Fruit fly (Drosophila melanogaster) whole organism, embryonic: ENCODE results near the gene Pop5.

Experiments used
- CG11247 ChIP-seq: fragments of 200-800 bp; sonication (Bioruptor generic); IDR thresholded peaks from 2 replicates; pipeline ENCODE4 v1.3.6; 2022; ENCODE audit warnings: missing biosample characterization, missing genetic modification characterization
- CG12299 ChIP-seq: fragments of 200-800 bp; sonication (Bioruptor generic); optimal IDR thresholded peaks from 2 replicates; lab custom pipeline; 2018; ENCODE audit warnings: missing biosample characterization, mild to moderate bottlenecking, missing genetic modification characterization
- CG15696 ChIP-seq: fragments of 200-800 bp; sonication (Bioruptor generic); optimal IDR thresholded peaks from 2 replicates; lab custom pipeline; 2019; ENCODE audit warnings: missing biosample characterization, mild to moderate bottlenecking, missing genetic modification characterization, moderate library complexity
- CG16813 ChIP-seq: fragments of 200-800 bp; sonication (Bioruptor generic); IDR thresholded peaks from 3 replicates; pipeline ENCODE4 v1.3.6; 2022; ENCODE audit warnings: missing biosample characterization, missing genetic modification characterization; ENCODE audit not compliant: partially characterized antibody
- CG2129 ChIP-seq: fragments of 200-800 bp; sonication (Bioruptor generic); IDR thresholded peaks from 2 replicates; pipeline ENCODE4 v1.3.6; 2022; ENCODE audit warnings: missing biosample characterization, missing genetic modification characterization; ENCODE audit not compliant: partially characterized antibody
- CG3065 ChIP-seq: fragments of 200-800 bp; sonication (Bioruptor generic); optimal IDR thresholded peaks from 2 replicates; lab custom pipeline; 2016; ENCODE audit warnings: missing biosample characterization, missing genetic modification characterization
- CG32772 ChIP-seq: fragments of 200-800 bp; sonication (Bioruptor generic); IDR thresholded peaks from 2 replicates; pipeline ENCODE4 v1.3.6; 2022; ENCODE audit warnings: missing biosample characterization, missing genetic modification characterization
- CG3847 ChIP-seq: fragments of 200-800 bp; sonication (Bioruptor generic); IDR thresholded peaks from 2 replicates; pipeline ENCODE4 v1.3.6; 2022; ENCODE audit warnings: missing biosample characterization, missing genetic modification characterization
- CG4282 ChIP-seq: fragments of 200-800 bp; sonication (Bioruptor generic); optimal IDR thresholded peaks from 2 replicates; lab custom pipeline; 2016; ENCODE audit warnings: missing biosample characterization, missing genetic modification characterization
- CG4404 ChIP-seq: fragments of 200-800 bp; sonication (Bioruptor generic); IDR thresholded peaks from 2 replicates; pipeline ENCODE4 v1.3.6; 2022; ENCODE audit warnings: missing biosample characterization, missing genetic modification characterization
- CG5180 ChIP-seq: fragments of 200-800 bp; sonication (Bioruptor generic); optimal IDR thresholded peaks from 3 replicates; lab custom pipeline; 2017; ENCODE audit warnings: missing biosample characterization, missing genetic modification characterization, mild to moderate bottlenecking, moderate library complexity, missing genetic modification reagents
- CG6683 ChIP-seq: fragments of 200-800 bp; sonication (Bioruptor generic); optimal IDR thresholded peaks from 2 replicates; lab custom pipeline; 2017; ENCODE audit warnings: missing biosample characterization, mild to moderate bottlenecking, missing genetic modification characterization, missing genetic modification reagents
- CG7372 ChIP-seq: fragments of 200-800 bp; sonication (Bioruptor generic); IDR thresholded peaks from 2 replicates; pipeline ENCODE4 v1.3.6; 2022; ENCODE audit warnings: missing biosample characterization, missing genetic modification characterization
- CG8290 ChIP-seq, 3 experiments: fragments of 200-800 bp; sonication (Bioruptor generic); optimal IDR thresholded peaks; 2 replicates each; lab custom pipeline; 2016 to 2019; ENCODE audit warnings: missing biosample characterization in 3 of 3, missing genetic modification characterization in 3 of 3, mild to moderate bottlenecking in 2 of 3, moderate library complexity in 1 of 3
- CG8478 ChIP-seq: fragments of >200 bp; optimal IDR thresholded peaks from 2 replicates; lab custom pipeline; 2018
- CG8924 ChIP-seq: fragments of 200-800 bp; optimal IDR thresholded peaks from 3 replicates; lab custom pipeline; 2019; ENCODE audit warnings: missing biosample characterization, mild to moderate bottlenecking, missing genetic modification characterization, moderate library complexity
- CoRest ChIP-seq: fragments of 200-800 bp; sonication (Bioruptor generic); optimal IDR thresholded peaks from 3 replicates; lab custom pipeline; 2018; ENCODE audit warnings: missing biosample characterization, mild to moderate bottlenecking, missing genetic modification characterization, moderate library complexity
- Dref ChIP-seq: fragments of 200-800 bp; sonication (Bioruptor generic); IDR thresholded peaks from 2 replicates; pipeline ENCODE4 v1.3.6; 2022; ENCODE audit warnings: missing biosample characterization, missing genetic modification characterization
- E2f2 ChIP-seq: fragments of 200-800 bp; sonication (Bioruptor generic); IDR thresholded peaks from 2 replicates; pipeline ENCODE4 v1.3.6; 2022; ENCODE audit warnings: missing biosample characterization, missing genetic modification characterization
- Elba2 ChIP-seq: fragments of 200-800 bp; sonication (Bioruptor generic); optimal IDR thresholded peaks from 3 replicates; lab custom pipeline; 2016; ENCODE audit warnings: missing biosample characterization, missing genetic modification characterization
- HLH3B ChIP-seq: fragments of 200-800 bp; sonication (Bioruptor generic); IDR thresholded peaks from 2 replicates; pipeline ENCODE4 v1.3.6; 2022; ENCODE audit warnings: missing biosample characterization, missing genetic modification characterization
- Hey ChIP-seq: fragments of 200-800 bp; sonication (Bioruptor generic); optimal IDR thresholded peaks from 3 replicates; lab custom pipeline; 2018; ENCODE audit warnings: missing biosample characterization, mild to moderate bottlenecking, missing genetic modification characterization
- HmgZ ChIP-seq: fragments of 200-800 bp; sonication (Bioruptor generic); optimal IDR thresholded peaks from 2 replicates; lab custom pipeline; 2018; ENCODE audit warnings: missing biosample characterization, mild to moderate bottlenecking, missing genetic modification characterization
- Lhr ChIP-seq: fragments of 200-800 bp; sonication (Bioruptor generic); optimal IDR thresholded peaks from 3 replicates; lab custom pipeline; 2017; ENCODE audit warnings: mild to moderate bottlenecking, missing biosample characterization, missing genetic modification reagents, missing genetic modification characterization
- MTF-1 ChIP-seq: fragments of 200-800 bp; sonication (Bioruptor generic); optimal IDR thresholded peaks from 2 replicates; lab custom pipeline; 2018; ENCODE audit warnings: missing biosample characterization, mild to moderate bottlenecking, missing genetic modification characterization, borderline replicate concordance
- Myb ChIP-seq: fragments of 200-800 bp; sonication (Bioruptor generic); optimal IDR thresholded peaks from 2 replicates; lab custom pipeline; 2016; ENCODE audit warnings: missing biosample characterization, missing genetic modification characterization
- NFAT ChIP-seq: fragments of 200-800 bp; sonication (Bioruptor generic); IDR thresholded peaks from 2 replicates; pipeline ENCODE4 v1.3.6; 2022; ENCODE audit warnings: missing biosample characterization, missing genetic modification characterization
- Spps ChIP-seq: fragments of 200-800 bp; sonication (Bioruptor generic); optimal IDR thresholded peaks from 2 replicates; lab custom pipeline; 2018; ENCODE audit warnings: missing biosample characterization, mild to moderate bottlenecking, missing genetic modification characterization
- ab ChIP-seq: fragments of 200-800 bp; sonication (Bioruptor generic); optimal IDR thresholded peaks from 2 replicates; lab custom pipeline; 2016; ENCODE audit warnings: missing biosample characterization, missing genetic modification characterization
- amos ChIP-seq: fragments of 200-800 bp; sonication (Bioruptor generic); IDR thresholded peaks from 2 replicates; pipeline ENCODE4 v1.3.6; 2022; ENCODE audit warnings: missing biosample characterization, missing genetic modification characterization; ENCODE audit not compliant: partially characterized antibody
- bab2 ChIP-seq: fragments of 200-800 bp; sonication (Bioruptor generic); optimal IDR thresholded peaks from 2 replicates; lab custom pipeline; 2016; ENCODE audit warnings: missing biosample characterization, missing genetic modification characterization
- bbx ChIP-seq: fragments of 200-800 bp; sonication (Bioruptor generic); IDR thresholded peaks from 2 replicates; pipeline ENCODE4 v1.3.6; 2022; ENCODE audit warnings: missing biosample characterization, missing genetic modification characterization; ENCODE audit not compliant: partially characterized antibody
- btn ChIP-seq: fragments of 200-800 bp; sonication (Bioruptor generic); optimal IDR thresholded peaks from 2 replicates; lab custom pipeline; 2016; ENCODE audit warnings: missing biosample characterization, missing genetic modification characterization
- cad ChIP-seq: fragments of >200 bp; optimal IDR thresholded peaks from 2 replicates; lab custom pipeline; 2017; ENCODE audit warnings: missing biosample characterization, missing genetic modification characterization
- cas ChIP-seq: fragments of 200-800 bp; sonication (Bioruptor generic); IDR thresholded peaks from 2 replicates; pipeline ENCODE4 v1.3.6; 2022; ENCODE audit warnings: missing biosample characterization, missing genetic modification characterization
- chn ChIP-seq: fragments of 200-800 bp; sonication (Bioruptor generic); optimal IDR thresholded peaks from 2 replicates; lab custom pipeline; 2016; ENCODE audit warnings: missing biosample characterization, missing genetic modification characterization
- croc ChIP-seq: fragments of 200-800 bp; sonication (Bioruptor generic); conservative IDR thresholded peaks from 3 replicates; pipeline ENCODE4 v1.3.6; 2022; ENCODE audit warnings: missing biosample characterization, missing genetic modification characterization
- crp ChIP-seq, 2 experiments: fragments of 200-800 bp; sonication (Bioruptor generic); optimal IDR thresholded peaks; 2 replicates in 1 of 2; 3 replicates in 1 of 2; lab custom pipeline; 2017; ENCODE audit warnings: missing biosample characterization in 2 of 2, missing genetic modification characterization in 2 of 2, mild to moderate bottlenecking in 1 of 2, moderate library complexity in 1 of 2
- eyg ChIP-seq: fragments of 200-800 bp; sonication (Bioruptor generic); optimal IDR thresholded peaks from 3 replicates; lab custom pipeline; 2016; ENCODE audit warnings: missing biosample characterization, missing genetic modification characterization
- ftz-f1 ChIP-seq: fragments of 200-800 bp; sonication (Bioruptor generic); optimal IDR thresholded peaks from 2 replicates; lab custom pipeline; 2016; ENCODE audit warnings: missing biosample characterization, missing genetic modification characterization
- grau ChIP-seq: fragments of 200-800 bp; optimal IDR thresholded peaks from 3 replicates; lab custom pipeline; 2019; ENCODE audit warnings: missing biosample characterization, mild to moderate bottlenecking, missing genetic modification characterization, moderate library complexity
- grn ChIP-seq: fragments of 200-800 bp; sonication (Bioruptor generic); optimal IDR thresholded peaks from 3 replicates; lab custom pipeline; 2017; ENCODE audit warnings: missing biosample characterization, missing genetic modification characterization
- gsb-n ChIP-seq: fragments of 200-800 bp; sonication (Bioruptor generic); optimal IDR thresholded peaks from 3 replicates; lab custom pipeline; 2018; ENCODE audit warnings: missing biosample characterization, mild to moderate bottlenecking, missing genetic modification characterization
- maf-S ChIP-seq: fragments of 200-800 bp; sonication (Bioruptor generic); optimal IDR thresholded peaks from 2 replicates; lab custom pipeline; 2016; ENCODE audit warnings: missing biosample characterization, missing genetic modification characterization
- nau ChIP-seq: fragments of 200-800 bp; sonication (Bioruptor generic); optimal IDR thresholded peaks from 3 replicates; lab custom pipeline; 2017; ENCODE audit warnings: missing biosample characterization, mild to moderate bottlenecking, missing genetic modification characterization, missing genetic modification reagents
- pb ChIP-seq: fragments of 200-800 bp; sonication (Bioruptor generic); optimal IDR thresholded peaks from 3 replicates; lab custom pipeline; 2016; ENCODE audit warnings: missing biosample characterization, missing genetic modification characterization
- pum ChIP-seq: fragments of 200-800 bp; sonication (Bioruptor generic); optimal IDR thresholded peaks from 2 replicates; lab custom pipeline; 2016; ENCODE audit warnings: missing biosample characterization, missing genetic modification characterization
- ro ChIP-seq: fragments of 200-800 bp; sonication (Bioruptor generic); IDR thresholded peaks from 2 replicates; pipeline ENCODE4 v1.3.6; 2022; ENCODE audit warnings: missing biosample characterization, missing genetic modification characterization
- shn ChIP-seq: fragments of 200-800 bp; sonication (Bioruptor generic); optimal IDR thresholded peaks from 3 replicates; lab custom pipeline; 2016; ENCODE audit warnings: missing biosample characterization, missing genetic modification characterization
- slbo ChIP-seq: fragments of 200-800 bp; sonication (Bioruptor generic); IDR thresholded peaks from 2 replicates; pipeline ENCODE4 v1.3.6; 2022; ENCODE audit warnings: missing biosample characterization, missing genetic modification characterization
- sr ChIP-seq: fragments of 200-800 bp; sonication (Bioruptor generic); IDR thresholded peaks from 3 replicates; pipeline ENCODE4 v1.3.6; 2022; ENCODE audit warnings: missing biosample characterization, missing genetic modification characterization
- wor ChIP-seq: fragments of 200-800 bp; sonication (Bioruptor generic); IDR thresholded peaks from 2 replicates; pipeline ENCODE4 v1.3.6; 2022; ENCODE audit warnings: missing biosample characterization, missing genetic modification characterization

The Pop5 gene

DNA sequence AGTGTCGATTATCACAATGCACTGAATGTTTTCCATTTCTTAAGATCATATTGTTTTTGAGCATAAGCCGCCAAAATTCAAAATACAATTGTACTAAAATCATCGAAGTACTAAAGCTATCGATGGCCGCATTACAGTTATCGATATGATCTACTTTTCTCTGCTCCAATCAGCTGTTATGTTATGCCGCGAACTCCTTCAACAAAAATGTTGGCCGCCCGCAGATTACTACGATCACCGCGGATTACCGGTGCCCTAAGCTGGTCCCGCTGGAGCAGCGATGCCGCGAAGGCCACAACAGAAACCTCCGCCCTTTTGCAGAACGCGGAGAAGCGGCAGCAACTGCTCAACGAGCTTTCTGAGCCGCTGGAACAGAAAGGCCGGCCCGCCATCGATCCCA lies 9.3 kb downstream of the Pop5 start, which contains the start of gene beg (continued):
- no peak for TF ChIP-seq CG6683 (GFP tag; lab: Kevin White, UChicago)
- TF ChIP-seq grau (tag; lab: Kevin White, UChicago) = no peak
- no peak for TF ChIP-seq CG8290 (GFP tag; optimal IDR thresholded peaks at IDR 0.05; lab: Kevin White, UChicago)
- no peak for TF ChIP-seq CG8290 (tag; optimal IDR thresholded peaks at IDR 0.05; lab: Kevin White, UChicago)
- TF ChIP-seq CG4282 (GFP tag; lab: Kevin White, UChicago) = no peak
- no peak for TF ChIP-seq NFAT (GFP tag; lab: Robert Waterston, UW)
- TF ChIP-seq MTF-1 (GFP tag; lab: Kevin White, UChicago) = no peak
- TF ChIP-seq shn = no peak
- TF ChIP-seq E2f2 (GFP tag; lab: Robert Waterston, UW) = peak; percentile 92
- TF ChIP-seq wor (GFP tag; lab: Robert Waterston, UW) = no peak
- no peak for TF ChIP-seq Spps
- no peak for TF ChIP-seq gsb-n
- peak; percentile 79 for TF ChIP-seq bbx
- TF ChIP-seq CG15696 (tag; lab: Kevin White, UChicago) = no peak
- TF ChIP-seq CG3065 (GFP tag; lab: Kevin White, UChicago) = no peak
- TF ChIP-seq Elba2 = no peak
- TF ChIP-seq btn (GFP tag; lab: Kevin White, UChicago) = no peak
- no peak for TF ChIP-seq cas (GFP tag; lab: Robert Waterston, UW)
- no peak for TF ChIP-seq CG7372 (GFP tag; lab: Robert Waterston, UW)
- peak; percentile 37; the same call in 1 of the 2 replicates for TF ChIP-seq CG2129 (GFP tag; lab: Robert Waterston, UW)
- TF ChIP-seq CG8924 (tag; lab: Kevin White, UChicago) = no peak
- TF ChIP-seq ab (GFP tag; lab: Kevin White, UChicago) = no peak
- no peak for TF ChIP-seq CoRest (tag; lab: Kevin White, UChicago)
- TF ChIP-seq maf-S (GFP tag; lab: Kevin White, UChicago) = no peak
- TF ChIP-seq CG11247 (GFP tag; lab: Robert Waterston, UW) = no peak
- TF ChIP-seq sr (GFP tag; lab: Robert Waterston, UW) = no peak
- TF ChIP-seq crp (GFP tag; optimal IDR thresholded peaks at IDR 0.05; lab: Kevin White, UChicago) = peak; percentile 30 to 90
- TF ChIP-seq CG4404 (GFP tag; lab: Robert Waterston, UW) = no peak
- no peak for TF ChIP-seq CG8478 (lab: Kevin White, UChicago)
- TF ChIP-seq Hey (tag; lab: Kevin White, UChicago) = no peak
- no peak for TF ChIP-seq CG12299 (tag; lab: Kevin White, UChicago)
- no peak for TF ChIP-seq ftz-f1 (GFP tag; lab: Kevin White, UChicago)
- no peak for TF ChIP-seq grn (GFP tag; lab: Kevin White, UChicago)
- no peak for TF ChIP-seq pum (GFP tag; lab: Kevin White, UChicago)
- TF ChIP-seq ro (GFP tag; lab: Robert Waterston, UW) = no peak
- TF ChIP-seq CG5180 (GFP tag; lab: Kevin White, UChicago) = no peak
- TF ChIP-seq amos (GFP tag; lab: Robert Waterston, UW) = peak; percentile 56; the same call in 1 of the 2 replicates
- no peak for TF ChIP-seq croc (GFP tag; lab: Robert Waterston, UW)
- no peak for TF ChIP-seq eyg (GFP tag; lab: Kevin White, UChicago)
- TF ChIP-seq HmgZ = no peak
- no peak for TF ChIP-seq Lhr (GFP tag; lab: Kevin White, UChicago)
- TF ChIP-seq CG32772 (GFP tag; lab: Robert Waterston, UW) = no peak
- no peak for TF ChIP-seq bab2
- TF ChIP-seq CG3847 = no peak
- TF ChIP-seq slbo (GFP tag; lab: Robert Waterston, UW) = no peak
- no peak for TF ChIP-seq pb
- TF ChIP-seq chn (GFP tag; lab: Kevin White, UChicago) = no peak
- TF ChIP-seq nau (GFP tag; lab: Kevin White, UChicago) = no peak
- TF ChIP-seq Dref (GFP tag; lab: Robert Waterston, UW) = peak; percentile 74
- no peak for TF ChIP-seq Myb (GFP tag; lab: Kevin White, UChicago)
- no peak for TF ChIP-seq HLH3B
- TF ChIP-seq cad = no peak
- TF ChIP-seq CG16813 (GFP tag; lab: Robert Waterston, UW) = peak; percentile 61; the same call in 2 of the 3 replicates
